Worm (Caenorhabditis elegans) whole organism, mixed stage, embryonic: ENCODE results near the gene F58A4.6.

Experiments used
- M03D4.4 ChIP-seq: sonication (generic microtip); optimal IDR thresholded peaks from 2 replicates; lab custom pipeline; 2017; ENCODE audit warnings: mild to moderate bottlenecking, missing genetic modification characterization, missing compliant biosample characterization
- bed-3 ChIP-seq: fragments of 200-800 bp; sonication (Bioruptor generic); optimal IDR thresholded peaks from 3 replicates; lab custom pipeline; 2018; ENCODE audit warnings: mild to moderate bottlenecking, missing genetic modification characterization, moderate library complexity, missing compliant biosample characterization
- blmp-1 ChIP-seq: fragments of 150-350 bp; optimal IDR thresholded peaks from 2 replicates; lab custom pipeline; 2014; ENCODE audit warnings: missing biosample characterization, missing genetic modification characterization
- ceh-39 ChIP-seq: fragments of 150-350 bp; optimal IDR thresholded peaks from 2 replicates; lab custom pipeline; 2014; ENCODE audit warnings: missing biosample characterization, missing genetic modification characterization
- ceh-43 ChIP-seq: fragments of 200-800 bp; sonication (Bioruptor generic); optimal IDR thresholded peaks from 2 replicates; lab custom pipeline; 2018; ENCODE audit warnings: mild to moderate bottlenecking, missing genetic modification characterization, moderate library complexity, missing compliant biosample characterization
- ceh-83 ChIP-seq: fragments of 200-800 bp; sonication (Bioruptor generic); optimal IDR thresholded peaks from 2 replicates; lab custom pipeline; 2018; ENCODE audit warnings: mild to moderate bottlenecking, missing genetic modification characterization, missing compliant biosample characterization
- ces-1 ChIP-seq: fragments of 150-350 bp; optimal IDR thresholded peaks from 2 replicates; lab custom pipeline; 2014; ENCODE audit warnings: missing biosample characterization, missing genetic modification reagents, missing genetic modification characterization
- cnd-1 ChIP-seq: fragments of 200-800 bp; sonication (Bioruptor generic); optimal IDR thresholded peaks from 2 replicates; lab custom pipeline; 2018; ENCODE audit warnings: mild to moderate bottlenecking, missing genetic modification characterization, missing compliant biosample characterization
- drap-1 ChIP-seq: fragments of 200-800 bp; sonication (Bioruptor generic); optimal IDR thresholded peaks from 3 replicates; lab custom pipeline; 2018; ENCODE audit warnings: mild to moderate bottlenecking, missing genetic modification characterization, missing compliant biosample characterization
- elt-1 ChIP-seq: sonication (generic microtip); optimal IDR thresholded peaks from 2 replicates; lab custom pipeline; 2017; ENCODE audit warnings: missing genetic modification characterization, mild to moderate bottlenecking, missing compliant biosample characterization, antibody characterized with exemption, moderate library complexity, borderline replicate concordance; ENCODE audit not compliant: insufficient read depth
- elt-3 ChIP-seq: fragments of 150-350 bp; optimal IDR thresholded peaks from 2 replicates; lab custom pipeline; 2014; ENCODE audit warnings: missing biosample characterization, missing genetic modification characterization
- flh-1 ChIP-seq: fragments of 200-800 bp; sonication (Bioruptor generic); optimal IDR thresholded peaks from 2 replicates; lab custom pipeline; 2018; ENCODE audit warnings: mild to moderate bottlenecking, missing genetic modification characterization, moderate library complexity, missing compliant biosample characterization
- ham-2 ChIP-seq: fragments of 200-800 bp; sonication (Bioruptor generic); optimal IDR thresholded peaks from 2 replicates; lab custom pipeline; 2018; ENCODE audit warnings: mild to moderate bottlenecking, missing genetic modification characterization, missing compliant biosample characterization
- hlh-1 ChIP-seq: fragments of 150-350 bp; optimal IDR thresholded peaks from 2 replicates; lab custom pipeline; 2014; ENCODE audit warnings: missing biosample characterization, missing genetic modification reagents, missing genetic modification characterization
- lin-13 ChIP-seq: fragments of 150-350 bp; optimal IDR thresholded peaks from 2 replicates; lab custom pipeline; 2014; ENCODE audit warnings: missing biosample characterization, missing genetic modification characterization
- lin-32 ChIP-seq: fragments of 200-800 bp; sonication (Bioruptor generic); optimal IDR thresholded peaks from 2 replicates; lab custom pipeline; 2018; ENCODE audit warnings: mild to moderate bottlenecking, missing genetic modification characterization, missing compliant biosample characterization
- lsy-2 ChIP-seq: fragments of 150-350 bp; optimal IDR thresholded peaks from 2 replicates; lab custom pipeline; 2014; ENCODE audit warnings: missing biosample characterization, missing genetic modification characterization
- mab-5 ChIP-seq: fragments of 150-350 bp; optimal IDR thresholded peaks from 2 replicates; lab custom pipeline; 2014; ENCODE audit warnings: missing biosample characterization, missing genetic modification characterization
- mep-1 ChIP-seq: fragments of 150-350 bp; optimal IDR thresholded peaks from 2 replicates; lab custom pipeline; 2017; ENCODE audit warnings: missing biosample characterization, missing genetic modification reagents, missing genetic modification characterization, inconsistent platforms
- mls-2 ChIP-seq: sonication (generic microtip); optimal IDR thresholded peaks from 2 replicates; lab custom pipeline; 2016; ENCODE audit warnings: mild to moderate bottlenecking, missing genetic modification characterization, moderate library complexity, missing compliant biosample characterization
- nhr-12 ChIP-seq: fragments of 150-350 bp; optimal IDR thresholded peaks from 2 replicates; lab custom pipeline; 2014; ENCODE audit warnings: missing biosample characterization, missing genetic modification characterization
- nhr-2 ChIP-seq: fragments of 150-350 bp; optimal IDR thresholded peaks from 2 replicates; lab custom pipeline; 2014; ENCODE audit warnings: missing biosample characterization, missing genetic modification characterization
- nhr-237 ChIP-seq: fragments of 150-350 bp; optimal IDR thresholded peaks from 2 replicates; lab custom pipeline; 2014; ENCODE audit warnings: missing biosample characterization, missing genetic modification characterization
- nhr-28 ChIP-seq: fragments of 150-350 bp; optimal IDR thresholded peaks from 2 replicates; lab custom pipeline; 2014; ENCODE audit warnings: missing biosample characterization, missing genetic modification characterization
- nhr-76 ChIP-seq: sonication (generic microtip); optimal IDR thresholded peaks from 2 replicates; lab custom pipeline; 2017; ENCODE audit warnings: missing biosample characterization, missing genetic modification characterization
- pha-4 ChIP-seq: fragments of 150-350 bp; optimal IDR thresholded peaks from 2 replicates; lab custom pipeline; 2018; ENCODE audit warnings: missing biosample characterization, missing genetic modification reagents, missing genetic modification characterization
- sem-2 ChIP-seq: fragments of 200-800 bp; sonication (Bioruptor generic); optimal IDR thresholded peaks from 2 replicates; lab custom pipeline; 2018; ENCODE audit warnings: mild to moderate bottlenecking, missing genetic modification characterization, missing compliant biosample characterization
- snpc-4 ChIP-seq: fragments of 150-350 bp; optimal IDR thresholded peaks from 2 replicates; lab custom pipeline; 2014; ENCODE audit warnings: missing biosample characterization, missing genetic modification characterization
- sptf-1 ChIP-seq: sonication (generic microtip); optimal IDR thresholded peaks from 2 replicates; lab custom pipeline; 2017; ENCODE audit warnings: mild to moderate bottlenecking, missing genetic modification characterization, moderate library complexity, missing compliant biosample characterization
- tbx-8 ChIP-seq: fragments of 200-800 bp; sonication (Bioruptor generic); optimal IDR thresholded peaks from 2 replicates; lab custom pipeline; 2018; ENCODE audit warnings: mild to moderate bottlenecking, missing genetic modification characterization, moderate library complexity, missing compliant biosample characterization
- unc-120 ChIP-seq: sonication (generic microtip); optimal IDR thresholded peaks from 2 replicates; lab custom pipeline; 2017; ENCODE audit warnings: missing genetic modification characterization, missing compliant biosample characterization; ENCODE audit not compliant: poor library complexity, severe bottlenecking
- unc-39 ChIP-seq: fragments of 150-350 bp; optimal IDR thresholded peaks from 2 replicates; lab custom pipeline; 2014; ENCODE audit warnings: missing biosample characterization, missing genetic modification characterization
- unc-62 ChIP-seq: fragments of 150-350 bp; optimal IDR thresholded peaks from 2 replicates; lab custom pipeline; 2014; ENCODE audit warnings: missing biosample characterization, missing genetic modification reagents, missing genetic modification characterization
- zip-8 ChIP-seq: fragments of 150-350 bp; optimal IDR thresholded peaks from 2 replicates; lab custom pipeline; 2014; ENCODE audit warnings: missing biosample characterization, missing genetic modification characterization
- ztf-11 ChIP-seq: fragments of 150-350 bp; optimal IDR thresholded peaks from 2 replicates; lab custom pipeline; 2014; ENCODE audit warnings: missing biosample characterization, missing genetic modification characterization

The F58A4.6 gene

DNA sequence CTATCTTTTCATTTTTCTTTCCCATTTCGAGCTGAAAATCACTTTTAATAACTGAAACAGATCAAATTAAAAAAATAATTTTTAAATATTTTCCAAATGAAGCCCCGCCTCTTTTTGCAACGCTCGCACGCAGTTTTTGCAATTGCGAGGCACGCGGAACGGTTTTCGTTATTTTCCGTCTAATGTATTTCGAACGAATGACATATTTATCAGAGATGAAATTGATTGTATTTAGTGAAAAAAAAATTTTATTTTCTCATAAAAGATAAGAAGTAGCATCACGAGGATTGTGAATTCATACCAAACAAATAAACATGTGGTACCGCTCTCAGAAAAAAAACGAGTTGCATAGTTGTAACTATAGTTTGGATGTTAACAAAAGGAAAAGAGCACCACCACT is 15.6 kb downstream of the F58A4.6 start, which contains the start of gene rpac-19:
rpac-19 (minus strand) TSS at position 31 of the 400 bp plus-strand sequence.
- TF ChIP-seq unc-120 (peak; percentile 32), sem-2 (peak; percentile 9), nhr-12 (tag; lab: Kevin White, UChicago) (no peak), sptf-1 (peak; percentile 73), M03D4.4 (tag; lab: Kevin White, UChicago) (peak; percentile 69), unc-39 (tag; lab: Kevin White, UChicago) (no peak), ceh-39 (tag; lab: Kevin White, UChicago) (peak; percentile 29), ztf-11 (tag; lab: Kevin White, UChicago) (no peak), mep-1 (tag; lab: Kevin White, UChicago) (peak; percentile 77), lsy-2 (tag; lab: Kevin White, UChicago) (peak; percentile 30), mab-5 (tag; lab: Kevin White, UChicago) (peak; percentile 17), mls-2 (peak; percentile 53), nhr-76 (tag; lab: Kevin White, UChicago) (peak; percentile 20), cnd-1 (tag; lab: Kevin White, UChicago) (peak; percentile 13), ceh-43 (GFP tag; lab: Kevin White, UChicago) (peak; percentile 47), blmp-1 (tag; lab: Kevin White, UChicago) (peak; percentile 71), nhr-2 (peak; percentile 19), unc-62 (no peak), bed-3 (peak; percentile 47), pha-4 (tag; lab: Kevin White, UChicago) (no peak)

DNA sequence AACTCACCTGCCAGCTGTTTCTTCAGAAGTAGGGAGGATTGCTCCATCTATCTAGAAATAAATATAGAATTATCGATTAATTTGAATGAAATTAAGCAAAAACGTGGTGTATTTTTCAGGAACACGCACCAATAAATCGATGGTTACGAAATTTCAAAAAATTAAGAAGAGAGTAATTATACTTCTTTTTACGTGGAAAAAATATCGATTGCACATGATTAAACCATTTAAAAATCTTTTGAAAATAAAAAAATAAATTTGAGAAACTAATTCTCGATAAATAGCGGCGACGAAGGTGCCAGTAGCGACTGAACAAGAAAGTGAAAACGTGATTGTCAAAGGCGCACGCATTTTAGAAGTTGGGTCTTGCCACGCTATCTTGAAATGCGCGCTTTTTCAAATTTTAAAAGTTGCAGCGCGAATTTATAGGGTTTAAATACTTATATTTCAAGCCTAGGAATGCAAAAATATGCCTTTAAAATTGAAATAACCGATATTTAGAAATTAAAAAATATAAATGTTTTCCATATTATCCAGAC is 16.9 kb downstream of the F58A4.6 start, which contains the start of gene ubc-7:
ubc-7 (minus strand) TSS at position 51 of the 539 bp plus-strand sequence.
- no peak for TF ChIP-seq elt-3
- peak; percentile 19 for TF ChIP-seq mab-5 (tag; lab: Kevin White, UChicago)
- no peak for TF ChIP-seq ceh-83
- no peak for TF ChIP-seq ceh-39 (tag; lab: Kevin White, UChicago)
- TF ChIP-seq sptf-1: peak; percentile 13
- no peak for TF ChIP-seq M03D4.4 (tag; lab: Kevin White, UChicago)
- no peak for TF ChIP-seq bed-3
- TF ChIP-seq mls-2: no peak
- TF ChIP-seq ztf-11 (tag; lab: Kevin White, UChicago): no peak
- peak; percentile 70 for TF ChIP-seq pha-4 (tag; lab: Kevin White, UChicago)
- TF ChIP-seq mep-1 (tag; lab: Kevin White, UChicago): peak; percentile 75
- TF ChIP-seq drap-1 (GFP tag; lab: Kevin White, UChicago): no peak
- TF ChIP-seq flh-1: no peak
- no peak for TF ChIP-seq cnd-1 (tag; lab: Kevin White, UChicago)
- peak; percentile 85 for TF ChIP-seq blmp-1 (tag; lab: Kevin White, UChicago)
- no peak for TF ChIP-seq elt-1 (tag; lab: Kevin White, UChicago)
- TF ChIP-seq nhr-28 (tag; lab: Kevin White, UChicago): no peak
- no peak for TF ChIP-seq nhr-2
- TF ChIP-seq ham-2 (GFP tag; lab: Kevin White, UChicago): no peak
- no peak for TF ChIP-seq unc-39 (tag; lab: Kevin White, UChicago)
- no peak for TF ChIP-seq unc-62
- no peak for TF ChIP-seq sem-2
- TF ChIP-seq hlh-1 (tag; lab: Kevin White, UChicago): no peak
- no peak for TF ChIP-seq nhr-76 (tag; lab: Kevin White, UChicago)
- peak; percentile 5 for TF ChIP-seq unc-120
- peak; percentile 63 for TF ChIP-seq nhr-237 (tag; lab: Kevin White, UChicago)
- no peak for TF ChIP-seq snpc-4 (tag; lab: Kevin White, UChicago)
- no peak for TF ChIP-seq tbx-8 (GFP tag; lab: Kevin White, UChicago)
- TF ChIP-seq lin-32: no peak
- no peak for TF ChIP-seq zip-8 (tag; lab: Kevin White, UChicago)
- TF ChIP-seq nhr-12 (tag; lab: Kevin White, UChicago): no peak
- TF ChIP-seq ces-1 (GFP tag; lab: Kevin White, UChicago): peak; percentile 67
- peak; percentile 77 for TF ChIP-seq lsy-2 (tag; lab: Kevin White, UChicago)
- peak; percentile 8 for TF ChIP-seq lin-13
- TF ChIP-seq ceh-43 (GFP tag; lab: Kevin White, UChicago): no peak

DNA sequence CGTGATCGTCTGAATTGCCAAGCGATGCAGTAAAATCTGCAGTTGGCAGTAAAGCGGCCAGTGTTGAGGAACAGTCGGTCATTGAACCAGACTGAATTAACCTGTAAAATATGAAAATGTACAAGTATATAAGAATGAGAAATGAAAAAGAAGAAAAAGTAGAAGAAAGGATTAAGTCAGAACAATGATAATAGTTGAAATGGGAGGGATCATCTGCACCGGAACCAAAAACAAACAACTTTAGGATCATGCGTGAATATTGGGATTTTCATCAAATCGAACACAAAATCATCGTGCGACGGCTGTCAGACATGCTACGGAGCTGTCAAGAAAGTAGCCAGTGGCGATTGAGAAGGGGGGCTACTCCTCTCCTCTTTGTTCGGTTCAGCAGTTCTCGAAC is 22.7 kb downstream of the F58A4.6 start, which contains the start of gene gei-13:
gei-13 (minus strand) TSS at position 101 of the 400 bp plus-strand sequence.
- no peak for TF ChIP-seq mab-5 (tag; lab: Kevin White, UChicago)
- no peak for TF ChIP-seq unc-62
- TF ChIP-seq ceh-39 (tag; lab: Kevin White, UChicago): no peak
- no peak for TF ChIP-seq ham-2 (GFP tag; lab: Kevin White, UChicago)
- TF ChIP-seq mep-1 (tag; lab: Kevin White, UChicago): no peak
- no peak for TF ChIP-seq snpc-4 (tag; lab: Kevin White, UChicago)
- TF ChIP-seq nhr-2: no peak
- no peak for TF ChIP-seq pha-4 (tag; lab: Kevin White, UChicago)
- no peak for TF ChIP-seq unc-120
- no peak for TF ChIP-seq lin-13
- no peak for TF ChIP-seq elt-1 (tag; lab: Kevin White, UChicago)
- no peak for TF ChIP-seq flh-1
- no peak for TF ChIP-seq unc-39 (tag; lab: Kevin White, UChicago)
- TF ChIP-seq cnd-1 (tag; lab: Kevin White, UChicago): no peak
- no peak for TF ChIP-seq nhr-237 (tag; lab: Kevin White, UChicago)
- no peak for TF ChIP-seq sptf-1
- TF ChIP-seq bed-3: no peak
